Worm (Caenorhabditis elegans): ENCODE data around the gene clec-163.
"Not testable (repeated sequence)": the region's sequence is repeated elsewhere in the genome, so short reads cannot be mapped to it uniquely, and the experiment has no call there.

Gene clec-163

DNA sequence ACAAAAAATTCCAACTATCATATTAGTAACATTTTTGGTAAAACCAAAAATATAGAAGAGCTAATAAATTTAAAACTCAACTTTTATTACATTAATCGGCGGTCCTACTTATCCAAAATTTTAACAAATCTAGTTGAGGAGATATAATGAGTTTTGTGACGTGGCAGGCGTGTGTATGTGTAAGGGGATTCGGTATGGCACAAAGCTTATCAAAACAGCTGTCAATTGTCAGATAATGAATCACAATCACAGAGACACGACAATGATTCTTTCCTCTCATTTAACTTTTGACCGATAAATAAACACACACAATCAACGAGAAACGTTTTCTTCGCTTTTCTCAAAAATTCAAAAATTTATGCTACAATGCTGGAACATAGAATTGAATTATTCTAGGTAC is 7.9 kb downstream of the clec-163 start, which contains the start of gene K11D9.3:
TSS of gene K11D9.3 (minus strand) at position 181 of the 400 bp plus-strand sequence.
- TF ChIP-seq Y116A8C.19 (tag; optimal IDR thresholded peaks at IDR 0.05; ENCODE audit: borderline replicate concordance) (no peak), snu-23 (GFP tag; optimal IDR thresholded peaks at IDR 0.05) (no peak), nhr-237 (tag; optimal IDR thresholded peaks at IDR 0.05) (no peak), vab-15 (tag; optimal IDR thresholded peaks at IDR 0.05) (no peak), nhr-71 (tag; optimal IDR thresholded peaks at IDR 0.05) (peak; percentile 37), pax-3 (tag; optimal IDR thresholded peaks at IDR 0.05) (no peak), lsy-2 (tag; optimal IDR thresholded peaks at IDR 0.05) (peak in 1 of 2 experiments; percentile 10), pag-3 (tag; optimal IDR thresholded peaks at IDR 0.05; ENCODE audit: borderline replicate concordance, insufficient read depth) (peak; percentile 59), isw-1 (GFP tag; IDR thresholded peaks at IDR 0.05) (no peak), rnt-1 (tag; optimal IDR thresholded peaks at IDR 0.05) (peak; percentile 39)

DNA sequence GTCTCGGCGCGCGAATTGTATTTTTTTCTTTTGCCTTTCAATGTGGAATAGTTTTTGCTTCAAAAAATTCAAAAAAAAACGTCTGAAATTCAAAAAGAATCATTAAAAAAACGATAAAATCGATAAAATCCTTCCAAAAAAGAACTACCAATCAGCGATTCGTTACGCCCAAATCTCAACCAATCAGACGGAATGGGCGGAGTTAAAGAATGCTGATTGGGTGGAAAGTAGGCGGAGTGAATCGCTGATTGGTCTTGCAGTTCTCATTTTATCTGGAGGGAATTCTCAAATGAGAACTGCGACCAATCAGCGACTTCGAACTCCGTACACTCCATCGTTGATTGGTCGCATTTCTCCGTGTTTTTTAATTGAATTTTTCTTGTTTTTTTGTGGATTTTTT is 11.0 kb downstream of the clec-163 start:
- TF ChIP-seq fkh-8 (tag; optimal IDR thresholded peaks at IDR 0.05): no peak
- no peak for TF ChIP-seq aly-2 (tag; optimal IDR thresholded peaks at IDR 0.05)
- TF ChIP-seq lin-35 (GFP tag; optimal IDR thresholded peaks at IDR 0.05): no peak
- TF ChIP-seq nhr-77 (tag; optimal IDR thresholded peaks at IDR 0.05): no peak
- TF ChIP-seq tlp-1 (tag; optimal IDR thresholded peaks at IDR 0.05): no peak
- TF ChIP-seq unc-130 (tag; optimal IDR thresholded peaks at IDR 0.05): no peak
- TF ChIP-seq elt-2 (tag; optimal IDR thresholded peaks at IDR 0.05): no peak
- TF ChIP-seq mdl-1 (tag; optimal IDR thresholded peaks at IDR 0.05): no peak
- TF ChIP-seq nhr-71 (tag; optimal IDR thresholded peaks at IDR 0.05): no peak
- no peak for TF ChIP-seq ceh-8 (GFP tag; optimal IDR thresholded peaks at IDR 0.05)
- TF ChIP-seq nhr-76 (tag; optimal IDR thresholded peaks at IDR 0.05): no peak
- no peak for TF ChIP-seq C34B4.2 (tag; optimal IDR thresholded peaks at IDR 0.05)
- no peak for TF ChIP-seq ceh-88 (GFP tag; IDR thresholded peaks at IDR 0.05)
- TF ChIP-seq ceh-82 (tag; optimal IDR thresholded peaks at IDR 0.05): no peak
- no peak for TF ChIP-seq ztf-4 (tag; optimal IDR thresholded peaks at IDR 0.05)

DNA sequence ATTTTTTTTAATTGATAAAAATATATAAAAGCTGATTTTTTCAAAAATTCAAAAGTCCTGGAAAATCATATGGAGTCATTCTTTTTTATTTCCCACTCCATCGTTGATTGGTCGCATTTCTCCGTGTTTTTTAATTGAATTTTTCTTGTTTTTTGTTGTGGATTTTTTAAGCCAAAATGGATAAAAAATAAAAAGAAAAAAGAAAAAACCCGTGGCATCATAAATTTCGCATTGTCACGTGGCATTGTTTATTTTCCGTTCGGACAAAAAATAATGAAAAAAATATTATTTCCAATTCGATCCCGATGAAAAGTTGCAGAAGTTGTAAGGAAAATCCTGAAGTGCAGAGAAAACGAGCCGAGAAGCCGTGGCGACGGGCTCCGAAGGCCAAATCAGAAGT is 11.5 kb downstream of the clec-163 start, which contains the start of gene klp-7:
TSS of gene klp-7 (plus strand) at position 301 of the 400 bp plus-strand sequence.
- TF ChIP-seq efl-3 (GFP tag; optimal IDR thresholded peaks at IDR 0.05); blmp-1 (tag; optimal IDR thresholded peaks at IDR 0.05); nhr-19 (GFP tag; conservative IDR thresholded peaks at IDR 0.05): not testable (repeated sequence)

DNA sequence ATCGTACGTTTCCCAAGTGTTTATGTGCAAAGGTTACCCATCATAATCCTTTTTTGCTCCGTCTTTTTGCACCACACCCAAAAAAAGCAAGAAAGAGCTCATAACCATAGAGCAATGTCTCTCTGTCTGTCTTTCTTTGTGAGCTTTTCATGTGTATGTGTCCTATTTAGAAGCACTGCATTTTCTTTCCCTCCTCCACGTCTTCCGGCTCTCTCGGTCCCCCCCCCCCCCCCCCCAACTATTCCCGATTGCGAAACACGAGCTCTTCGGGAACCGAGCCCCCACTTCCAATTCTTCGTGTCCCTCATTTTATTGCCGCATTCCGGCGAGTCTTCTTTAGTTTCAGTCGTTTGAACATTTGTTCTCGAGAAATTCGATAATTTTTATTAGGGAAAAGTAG is 12.7 kb downstream of the clec-163 start:
- TF ChIP-seq nhr-90 (tag; optimal IDR thresholded peaks at IDR 0.05; ENCODE audit: poor library complexity): no peak
- TF ChIP-seq zip-4 (GFP tag; optimal IDR thresholded peaks at IDR 0.05): peak; percentile 26
- TF ChIP-seq lin-14 (GFP tag; optimal IDR thresholded peaks at IDR 0.05): peak; percentile 65
- TF ChIP-seq unc-30 (tag; optimal IDR thresholded peaks at IDR 0.05): no peak
- TF ChIP-seq fkh-8 (tag; optimal IDR thresholded peaks at IDR 0.05): peak; percentile 48
- peak in 1 of 3 experiments; percentile 16 for TF ChIP-seq ceh-82 (tag; optimal IDR thresholded peaks at IDR 0.05)
- 0 out of 2 replicates have a peak, but pooled peaks have one; percentile 5 for TF ChIP-seq grh-1 (GFP tag; IDR thresholded peaks at IDR 0.05)

DNA sequence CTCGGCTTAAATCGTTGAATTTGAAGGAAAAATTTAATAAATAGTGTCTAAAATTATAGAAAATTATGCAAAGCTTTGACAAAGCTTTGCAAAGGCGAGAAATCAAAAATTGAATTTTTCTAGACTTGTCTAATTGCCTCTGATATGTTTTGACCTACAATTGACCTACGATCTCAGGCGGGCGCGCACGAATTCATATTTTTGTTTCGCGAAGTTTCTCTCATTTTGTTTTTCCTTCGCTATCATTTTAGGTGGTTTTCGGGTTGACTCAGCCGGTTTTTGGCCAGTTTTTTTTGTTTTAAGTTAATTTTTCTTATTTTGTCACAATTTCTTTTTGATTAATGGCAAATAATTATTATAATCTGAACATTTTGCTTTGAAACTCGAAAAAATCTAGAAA is 13.1 kb downstream of the clec-163 start:
- TF ChIP-seq Y116A8C.19 (tag; optimal IDR thresholded peaks at IDR 0.05; ENCODE audit: borderline replicate concordance) (no peak), mep-1 (tag; optimal IDR thresholded peaks at IDR 0.05) (no peak), unc-86 (tag; optimal IDR thresholded peaks at IDR 0.05) (no peak), fkh-10 (GFP tag; optimal IDR thresholded peaks at IDR 0.05) (no peak), unc-98 (GFP tag; IDR thresholded peaks at IDR 0.05) (no peak), nhr-19 (GFP tag; conservative IDR thresholded peaks at IDR 0.05) (no peak), nhr-77 (tag; optimal IDR thresholded peaks at IDR 0.05) (no peak), lsy-2 (tag; optimal IDR thresholded peaks at IDR 0.05) (no peak), mef-2 (tag; optimal IDR thresholded peaks at IDR 0.05) (no peak), ztf-4 (tag; optimal IDR thresholded peaks at IDR 0.05) (no peak), C34B4.2 (tag; optimal IDR thresholded peaks at IDR 0.05) (no peak), F16B12.6 (tag; optimal IDR thresholded peaks at IDR 0.05) (no peak), nhr-47 (tag; optimal IDR thresholded peaks at IDR 0.05) (no peak), sptf-1 (tag; optimal IDR thresholded peaks at IDR 0.05) (no peak), ama-1 (optimal IDR thresholded peaks at IDR 0.05) (no peak)
